Fruit fly (Drosophila melanogaster): ENCODE data around the gene Nep3.

DNA sequence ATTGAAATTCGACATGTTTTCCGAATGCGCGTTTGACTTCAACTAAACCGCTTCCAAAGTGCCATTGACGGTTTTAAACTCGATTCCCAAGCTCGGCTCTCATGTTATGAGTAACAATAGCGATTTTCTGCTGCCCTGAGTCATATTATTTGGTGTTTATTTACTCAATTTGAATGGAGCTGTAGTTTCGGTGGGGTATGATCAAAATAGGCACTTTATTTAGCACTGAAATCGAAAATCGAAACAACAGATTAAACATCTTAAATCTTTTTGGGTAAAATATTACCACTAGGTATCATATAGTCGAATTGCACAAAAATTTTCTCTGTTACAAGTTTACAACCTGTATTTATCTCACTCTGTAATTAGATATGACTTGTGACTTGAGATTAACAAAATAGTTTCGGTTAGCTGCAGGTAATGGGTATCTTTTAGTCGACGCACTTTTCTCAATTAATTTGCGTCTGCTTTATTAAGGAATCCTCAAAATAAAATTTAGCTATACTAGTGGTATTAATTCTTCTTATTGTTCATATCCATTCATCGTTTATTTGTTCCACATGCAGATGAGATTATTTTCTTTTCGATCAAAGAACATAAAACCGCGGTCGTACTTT, 1.6 kb upstream of the Nep3 start, which contains the start of gene CG12655:
- TF ChIP-seq CG12104 (GFP tag; optimal IDR thresholded peaks at IDR 0.05) (no peak), gt (GFP tag; IDR thresholded peaks at IDR 0.05) (no peak), Usf (GFP tag; optimal IDR thresholded peaks at IDR 0.05) (no peak)
